Worm (Caenorhabditis elegans): ENCODE measurements around the gene epg-6.

DNA sequence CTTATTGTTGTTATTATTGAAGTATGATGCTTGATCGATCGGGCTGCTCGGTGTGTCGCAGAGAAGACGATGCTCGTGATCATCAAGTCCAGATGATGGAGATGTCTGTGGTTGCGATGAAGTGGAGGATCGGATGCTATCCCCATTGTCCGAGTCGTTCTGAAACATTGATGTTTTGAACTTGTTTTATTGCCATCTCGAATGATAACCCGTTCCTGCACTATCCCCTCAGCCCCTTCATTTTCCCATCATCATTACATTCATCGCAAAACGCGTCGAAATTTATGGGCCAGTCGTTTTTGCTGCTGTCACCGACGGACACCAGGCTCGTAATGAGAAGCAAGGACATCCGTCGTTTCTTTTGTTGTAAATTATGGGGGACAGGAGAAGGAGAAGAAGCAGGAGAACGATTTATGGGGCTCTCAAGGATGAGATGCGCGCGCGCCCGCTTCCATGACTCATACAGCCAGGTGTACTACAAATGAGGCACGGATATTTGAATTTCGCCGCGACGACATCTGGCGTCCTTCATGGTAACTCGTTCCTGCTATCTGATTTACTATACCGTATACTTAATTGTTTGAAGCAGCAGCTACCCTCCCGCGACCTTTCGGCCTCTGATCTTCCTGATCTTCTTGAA, 32.0 kb upstream of the epg-6 start:
- TF ChIP-seq egl-27 (tag; optimal IDR thresholded peaks at IDR 0.05), result no peak
- TF ChIP-seq nhr-237 (tag; optimal IDR thresholded peaks at IDR 0.05), result no peak
- TF ChIP-seq nhr-12 (tag; optimal IDR thresholded peaks at IDR 0.05), result no peak
- no peak for TF ChIP-seq ztf-11 (tag; optimal IDR thresholded peaks at IDR 0.05)
- no peak for TF ChIP-seq R02D3.7 (tag; optimal IDR thresholded peaks at IDR 0.05)
- no peak for TF ChIP-seq fkh-10 (GFP tag; optimal IDR thresholded peaks at IDR 0.05)
- no peak for TF ChIP-seq tbx-2 (tag; optimal IDR thresholded peaks at IDR 0.05)
- TF ChIP-seq ceh-16 (tag; optimal IDR thresholded peaks at IDR 0.05), result no peak
